Fruit fly (Drosophila melanogaster): ENCODE measurements around the gene CG4119.

Gene CG4119

dm6 chrX:5698087-5698727 is 32.4 kb downstream of the CG4119 start, which contains the start of gene AdamTS-B (continued):
- TF ChIP-seq Ptx1 (GFP tag; IDR thresholded peaks at IDR 0.05) (peak; percentile 56), CG11085 (GFP tag; IDR thresholded peaks at IDR 0.05) (no peak), klu (GFP tag; IDR thresholded peaks at IDR 0.05) (no peak), Six4 (GFP tag; optimal IDR thresholded peaks at IDR 0.05) (no peak), usp (GFP tag; optimal IDR thresholded peaks at IDR 0.05) (no peak), CG2678 (tag; optimal IDR thresholded peaks at IDR 0.05) (peak; percentile 69), Fer3 (tag; optimal IDR thresholded peaks at IDR 0.05) (peak; percentile 18), CG6765 (GFP tag; optimal IDR thresholded peaks at IDR 0.05) (no peak), Opbp (GFP tag; IDR thresholded peaks at IDR 0.05; ENCODE audit: partially characterized antibody) (no peak), CG10979 (tag; optimal IDR thresholded peaks at IDR 0.05) (peak; percentile 57), Aef1 (GFP tag; IDR thresholded peaks at IDR 0.05) (no peak), CG3163 (GFP tag; optimal IDR thresholded peaks at IDR 0.05) (no peak), corto (GFP tag; optimal IDR thresholded peaks at IDR 0.05) (no peak), eyg (GFP tag; optimal IDR thresholded peaks at IDR 0.05) (no peak), CG16815 (GFP tag; optimal IDR thresholded peaks at IDR 0.05) (peak; percentile 19), Atf3 (GFP tag; optimal IDR thresholded peaks at IDR 0.05) (no peak), Bteb2 (GFP tag; optimal IDR thresholded peaks at IDR 0.05) (no peak), chm (GFP tag; IDR thresholded peaks at IDR 0.05) (no peak), BEAF-32 (GFP tag; optimal IDR thresholded peaks at IDR 0.05) (no peak), bsh (GFP tag; optimal IDR thresholded peaks at IDR 0.05) (peak; percentile 46 to 47), PHDP (tag; optimal IDR thresholded peaks at IDR 0.05) (peak; percentile 19), jigr1 (GFP tag; IDR thresholded peaks at IDR 0.05) (no peak), ewg (GFP tag; optimal IDR thresholded peaks at IDR 0.05) (peak; percentile 8), gcm (GFP tag; optimal IDR thresholded peaks at IDR 0.05) (peak; percentile 25), scrt (GFP tag; optimal IDR thresholded peaks at IDR 0.05) (no peak), Hr78 (GFP tag; optimal IDR thresholded peaks at IDR 0.05) (no peak), ERR (GFP tag; optimal IDR thresholded peaks at IDR 0.05) (no peak), crp (GFP tag; optimal IDR thresholded peaks at IDR 0.05) (no peak), CG31441 (GFP tag; IDR thresholded peaks at IDR 0.05) (peak; percentile 67), HmgZ (tag; optimal IDR thresholded peaks at IDR 0.05) (no peak), nau (GFP tag; optimal IDR thresholded peaks at IDR 0.05) (no peak), sqz (GFP tag; optimal IDR thresholded peaks at IDR 0.05) (peak; percentile 16), CG14014 (GFP tag; IDR thresholded peaks at IDR 0.05) (0 out of 2 replicates have a peak, but pooled peaks have one; percentile 20), danr (GFP tag; IDR thresholded peaks at IDR 0.05) (no peak), D19B (GFP tag; optimal IDR thresholded peaks at IDR 0.05) (no peak), CG18476 (GFP tag; optimal IDR thresholded peaks at IDR 0.05) (no peak), CG14710 (tag; optimal IDR thresholded peaks at IDR 0.05) (peak; percentile 30), CG4424 (GFP tag; optimal IDR thresholded peaks at IDR 0.05) (peak; percentile 48), CG4820 (GFP tag; optimal IDR thresholded peaks at IDR 0.05) (no peak), Adf1 (GFP tag; IDR thresholded peaks at IDR 0.05) (no peak), stc (GFP tag; IDR thresholded peaks at IDR 0.05) (no peak), row (GFP tag; IDR thresholded peaks at IDR 0.05) (peak; percentile 81), HLH3B (GFP tag; IDR thresholded peaks at IDR 0.05) (no peak), cad (GFP tag; optimal IDR thresholded peaks at IDR 0.05) (no peak), CG31365 (tag; optimal IDR thresholded peaks at IDR 0.05) (no peak), CG10267 (tag; optimal IDR thresholded peaks at IDR 0.05) (peak; percentile 41), vnd (GFP tag; IDR thresholded peaks at IDR 0.05; ENCODE audit: partially characterized antibody) (no peak), zen (tag; optimal IDR thresholded peaks at IDR 0.05) (no peak), psq (GFP tag; optimal IDR thresholded peaks at IDR 0.05) (no peak), Doc3 (GFP tag; IDR thresholded peaks at IDR 0.05; ENCODE audit: partially characterized antibody) (no peak)

Data from whole organism, embryonic.